Fruit fly (Drosophila melanogaster): ENCODE data around the gene stwl.

The stwl gene

dm6 chr3L:14359815-14360719, 49.7 kb downstream of the stwl start:
- TF ChIP-seq usp (GFP tag; optimal IDR thresholded peaks at IDR 0.05) (no peak), CG8478 (optimal IDR thresholded peaks at IDR 0.05) (no peak), pan (optimal IDR thresholded peaks at IDR 0.05) (no peak), psq (optimal IDR thresholded peaks at IDR 0.05) (no peak), EcR (GFP tag; optimal IDR thresholded peaks at IDR 0.05) (no peak), Dll (optimal IDR thresholded peaks at IDR 0.05) (no peak)

- TF ChIP-seq psq (optimal IDR thresholded peaks at IDR 0.05): no peak
- no peak for TF ChIP-seq CG8478 (optimal IDR thresholded peaks at IDR 0.05)
- no peak for TF ChIP-seq EcR (GFP tag; optimal IDR thresholded peaks at IDR 0.05)
- no peak for TF ChIP-seq pan (optimal IDR thresholded peaks at IDR 0.05)
- no peak for TF ChIP-seq Dll (optimal IDR thresholded peaks at IDR 0.05)
- TF ChIP-seq usp (GFP tag; optimal IDR thresholded peaks at IDR 0.05): no peak
Measured at dm6 chr3L:14358899-14359298, 50.8 kb downstream of the stwl start.

DNA sequence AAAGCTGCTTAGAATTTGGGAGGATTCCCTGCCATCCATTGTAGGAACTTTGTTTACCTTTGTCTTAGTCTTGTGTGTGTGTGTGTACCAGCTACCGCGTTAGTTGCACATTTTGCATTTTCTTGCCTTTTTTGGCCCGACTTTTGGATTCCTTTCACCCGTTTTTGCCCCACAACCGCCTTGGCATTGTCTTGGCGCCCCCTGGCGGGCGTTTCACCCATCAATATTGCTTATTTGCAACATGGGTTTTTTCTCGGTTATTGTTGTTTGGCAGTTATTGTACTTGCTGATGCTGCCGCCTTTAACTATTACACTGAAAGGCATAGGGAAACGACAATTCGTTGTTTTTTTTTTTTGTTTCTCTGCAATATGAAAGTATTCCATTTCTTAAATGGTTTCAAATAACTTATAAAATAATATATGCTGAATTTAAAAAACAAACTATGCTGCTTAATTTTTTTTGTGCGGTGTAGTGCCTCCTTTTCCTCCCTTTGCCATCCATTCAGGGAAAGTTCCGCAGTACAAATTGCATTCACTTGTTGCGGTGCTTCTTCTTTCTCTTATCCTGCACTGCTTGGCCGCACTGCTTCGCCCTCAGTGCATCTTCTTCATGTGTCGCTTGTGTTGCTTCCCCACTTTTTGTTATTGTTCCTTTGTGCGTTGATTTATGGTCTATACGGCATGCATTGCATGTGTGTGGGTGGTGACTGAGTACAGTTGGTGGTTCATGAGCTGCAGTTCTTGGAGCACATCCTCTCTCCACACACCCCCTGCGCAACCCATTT, 53.0 kb downstream of the stwl start:
- TF ChIP-seq usp (GFP tag; optimal IDR thresholded peaks at IDR 0.05) (no peak), CG8478 (optimal IDR thresholded peaks at IDR 0.05) (no peak), EcR (GFP tag; optimal IDR thresholded peaks at IDR 0.05) (no peak), Dll (optimal IDR thresholded peaks at IDR 0.05) (no peak), psq (optimal IDR thresholded peaks at IDR 0.05) (no peak), pan (optimal IDR thresholded peaks at IDR 0.05) (no peak)

dm6 chr3L:14354285-14355092, 55.2 kb downstream of the stwl start:
- no peak for TF ChIP-seq CG8478 (optimal IDR thresholded peaks at IDR 0.05)
- TF ChIP-seq EcR (GFP tag; optimal IDR thresholded peaks at IDR 0.05): no peak
- TF ChIP-seq usp (GFP tag; optimal IDR thresholded peaks at IDR 0.05): no peak
- TF ChIP-seq psq (optimal IDR thresholded peaks at IDR 0.05): no peak
- no peak for TF ChIP-seq Dll (optimal IDR thresholded peaks at IDR 0.05)
- no peak for TF ChIP-seq pan (optimal IDR thresholded peaks at IDR 0.05)

dm6 chr3L:14353161-14353560, 56.6 kb downstream of the stwl start:
- TF ChIP-seq Dll (optimal IDR thresholded peaks at IDR 0.05): no peak
- no peak for TF ChIP-seq CG8478 (optimal IDR thresholded peaks at IDR 0.05)
- TF ChIP-seq usp (GFP tag; optimal IDR thresholded peaks at IDR 0.05): no peak
- no peak for TF ChIP-seq EcR (GFP tag; optimal IDR thresholded peaks at IDR 0.05)
- no peak for TF ChIP-seq pan (optimal IDR thresholded peaks at IDR 0.05)
- no peak for TF ChIP-seq psq (optimal IDR thresholded peaks at IDR 0.05)
